Fruit fly (Drosophila melanogaster): Measurements from ENCODE around the gene CG14312.

CG14312 gene

dm6 chr3R:18244171-18245043 is 38.9 kb downstream of the CG14312 start (continued):
- TF ChIP-seq CG10274 (GFP tag; optimal IDR thresholded peaks at IDR 0.05) = no peak
- TF ChIP-seq CG11398 (GFP tag; optimal IDR thresholded peaks at IDR 0.05) = no peak
- no peak for TF ChIP-seq fd102C (GFP tag; optimal IDR thresholded peaks at IDR 0.05)
- TF ChIP-seq CG17802 (tag; optimal IDR thresholded peaks at IDR 0.05) = no peak
- TF ChIP-seq B-H2 (GFP tag; optimal IDR thresholded peaks at IDR 0.05) = no peak
- no peak for TF ChIP-seq bowl (GFP tag; IDR thresholded peaks at IDR 0.05)
- no peak for TF ChIP-seq stwl (tag; optimal IDR thresholded peaks at IDR 0.05)
- no peak for TF ChIP-seq NC2β (GFP tag; optimal IDR thresholded peaks at IDR 0.05)
- TF ChIP-seq tll (GFP tag; optimal IDR thresholded peaks at IDR 0.05) = no peak
- no peak for TF ChIP-seq crc (GFP tag; optimal IDR thresholded peaks at IDR 0.05)
- TF ChIP-seq CG17361 (GFP tag; IDR thresholded peaks at IDR 0.05) = 0 out of 3 replicates have a peak, but pooled peaks have one; percentile 31
- peak; percentile 28 for TF ChIP-seq Dp (GFP tag; optimal IDR thresholded peaks at IDR 0.05)
- TF ChIP-seq ash1 (GFP tag; optimal IDR thresholded peaks at IDR 0.05) = no peak
- 0 out of 2 replicates have a peak, but pooled peaks have one; percentile 38 for TF ChIP-seq CG8765 (GFP tag; IDR thresholded peaks at IDR 0.05)
- TF ChIP-seq CG7786 (GFP tag; optimal IDR thresholded peaks at IDR 0.05) = no peak
- TF ChIP-seq CG11695 (GFP tag; IDR thresholded peaks at IDR 0.05) = no peak
- TF ChIP-seq tin (GFP tag; optimal IDR thresholded peaks at IDR 0.05) = no peak
- TF ChIP-seq CkIIα-i1 (GFP tag; IDR thresholded peaks at IDR 0.05) = no peak
- TF ChIP-seq Mad (GFP tag; optimal IDR thresholded peaks at IDR 0.05) = no peak
- TF ChIP-seq CG4617 (GFP tag; optimal IDR thresholded peaks at IDR 0.05; ENCODE audit: borderline replicate concordance) = no peak
- TF ChIP-seq Sry-δ (GFP tag; optimal IDR thresholded peaks at IDR 0.05) = no peak
- TF ChIP-seq HmgD (GFP tag; optimal IDR thresholded peaks at IDR 0.05) = peak; percentile 26
- no peak for TF ChIP-seq CG1529 (GFP tag; optimal IDR thresholded peaks at IDR 0.05)
- no peak for TF ChIP-seq CG17186 (GFP tag; optimal IDR thresholded peaks at IDR 0.05)
- no peak for TF ChIP-seq Elba2 (GFP tag; optimal IDR thresholded peaks at IDR 0.05)
- TF ChIP-seq cwo (GFP tag; optimal IDR thresholded peaks at IDR 0.05) = peak; percentile 9
- no peak for TF ChIP-seq salm (tag; optimal IDR thresholded peaks at IDR 0.05)
- no peak for TF ChIP-seq CG9215 (GFP tag; IDR thresholded peaks at IDR 0.05)
- no peak for TF ChIP-seq CG9817 (tag; optimal IDR thresholded peaks at IDR 0.05)
- TF ChIP-seq Trl (optimal IDR thresholded peaks at IDR 0.05) = peak; percentile 91 to 94
- TF ChIP-seq Trl (GFP tag; optimal IDR thresholded peaks at IDR 0.05) = peak; percentile 43
- TF ChIP-seq Poxn (GFP tag; IDR thresholded peaks at IDR 0.05) = no peak
- no peak for TF ChIP-seq ac (GFP tag; optimal IDR thresholded peaks at IDR 0.05)
- no peak for TF ChIP-seq Rx (GFP tag; IDR thresholded peaks at IDR 0.05)
- TF ChIP-seq schlank (tag; optimal IDR thresholded peaks at IDR 0.05) = no peak
- no peak for TF ChIP-seq CG12155 (GFP tag; optimal IDR thresholded peaks at IDR 0.05)
- no peak for TF ChIP-seq croc (GFP tag; conservative IDR thresholded peaks at IDR 0.05)
- peak; percentile 15 for TF ChIP-seq Deaf1 (tag; optimal IDR thresholded peaks at IDR 0.05)
- peak; percentile 11 for TF ChIP-seq her (GFP tag; optimal IDR thresholded peaks at IDR 0.05)
- TF ChIP-seq scrt (GFP tag; optimal IDR thresholded peaks at IDR 0.05) = peak; percentile 18
- no peak for TF ChIP-seq wdn (GFP tag; IDR thresholded peaks at IDR 0.05)
- no peak for TF ChIP-seq CG6813 (GFP tag; optimal IDR thresholded peaks at IDR 0.05)
- no peak for TF ChIP-seq eyg (GFP tag; optimal IDR thresholded peaks at IDR 0.05)
- peak; percentile 7 for TF ChIP-seq Hsf (GFP tag; optimal IDR thresholded peaks at IDR 0.05)
- TF ChIP-seq CG9609 (GFP tag; optimal IDR thresholded peaks at IDR 0.05) = no peak
- peak; percentile 25; the same call in 1 of the 3 replicates for TF ChIP-seq Dbx (GFP tag; IDR thresholded peaks at IDR 0.05)
- no peak for TF ChIP-seq Fer3 (tag; optimal IDR thresholded peaks at IDR 0.05)
- no peak for TF ChIP-seq sima (GFP tag; optimal IDR thresholded peaks at IDR 0.05)
- no peak for TF ChIP-seq nerfin-2 (GFP tag; IDR thresholded peaks at IDR 0.05; ENCODE audit: partially characterized antibody)
- no peak for TF ChIP-seq CG31388 (GFP tag; optimal IDR thresholded peaks at IDR 0.05)
